Worm (Caenorhabditis elegans) whole organism, L3 larva: ENCODE measurements around the gene F59A2.5.

Experiments used
- R02D3.7 ChIP-seq: fragments of 150-350 bp; optimal IDR thresholded peaks from 2 replicates; lab custom pipeline; 2014; ENCODE audit warnings: missing biosample characterization, missing genetic modification characterization
- ZK546.5 ChIP-seq: sonication (generic microtip); optimal IDR thresholded peaks from 2 replicates; lab custom pipeline; 2017; ENCODE audit warnings: missing biosample characterization, missing genetic modification characterization
- aly-2 ChIP-seq: fragments of 150-350 bp; optimal IDR thresholded peaks from 2 replicates; lab custom pipeline; 2014; ENCODE audit warnings: missing biosample characterization, missing genetic modification characterization
- ama-1 ChIP-seq: fragments of 150-350 bp; optimal IDR thresholded peaks from 2 replicates; lab custom pipeline; 2018
- ceh-82 ChIP-seq: fragments of 150-350 bp; optimal IDR thresholded peaks from 2 replicates; lab custom pipeline; 2014; ENCODE audit warnings: missing biosample characterization, missing genetic modification characterization
- ceh-9 ChIP-seq: sonication (generic microtip); optimal IDR thresholded peaks from 2 replicates; lab custom pipeline; 2018; ENCODE audit warnings: missing biosample characterization, missing genetic modification characterization
- egl-27 ChIP-seq: sonication (generic microtip); optimal IDR thresholded peaks from 4 replicates; lab custom pipeline; 2017; ENCODE audit warnings: missing biosample characterization, missing genetic modification reagents, missing genetic modification characterization
- egl-5 ChIP-seq: fragments of 150-350 bp; optimal IDR thresholded peaks from 2 replicates; lab custom pipeline; 2017; ENCODE audit warnings: missing biosample characterization, missing genetic modification reagents, missing genetic modification characterization, inconsistent platforms
- elt-1 ChIP-seq: fragments of 150-350 bp; optimal IDR thresholded peaks from 2 replicates; lab custom pipeline; 2014; ENCODE audit warnings: missing biosample characterization, missing genetic modification characterization
- elt-2 ChIP-seq: sonication (generic microtip); optimal IDR thresholded peaks from 2 replicates; lab custom pipeline; 2016; ENCODE audit warnings: missing genetic modification reagents, mild to moderate bottlenecking, missing genetic modification characterization, missing compliant biosample characterization
- elt-3 ChIP-seq, 3 experiments: fragments of 150-350 bp in 1 of 3; sonication (generic microtip) in 2 of 3; optimal IDR thresholded peaks; 2 replicates in 2 of 3; 4 replicates in 1 of 3; lab custom pipeline; 2014 to 2017; ENCODE audit warnings: missing biosample characterization in 3 of 3, missing genetic modification characterization in 3 of 3
- eor-1 ChIP-seq, 2 experiments: fragments of 150-350 bp; optimal IDR thresholded peaks; 2 replicates each; lab custom pipeline; 2014 to 2018; ENCODE audit warnings: missing biosample characterization in 2 of 2, missing genetic modification characterization in 2 of 2
- fkh-10 ChIP-seq: sonication (generic microtip); optimal IDR thresholded peaks from 2 replicates; lab custom pipeline; 2017; ENCODE audit warnings: missing biosample characterization, missing genetic modification reagents, missing genetic modification characterization
- fkh-2 ChIP-seq: fragments of 150-350 bp; optimal IDR thresholded peaks from 2 replicates; lab custom pipeline; 2014; ENCODE audit warnings: missing biosample characterization, missing genetic modification reagents, missing genetic modification characterization
- fos-1 ChIP-seq: fragments of 150-350 bp; optimal IDR thresholded peaks from 2 replicates; lab custom pipeline; 2014; ENCODE audit warnings: missing biosample characterization, missing genetic modification characterization
- jun-1 ChIP-seq: fragments of 150-350 bp; optimal IDR thresholded peaks from 2 replicates; lab custom pipeline; 2014; ENCODE audit warnings: missing biosample characterization, missing genetic modification reagents, missing genetic modification characterization
- lin-39 ChIP-seq: fragments of 150-350 bp; optimal IDR thresholded peaks from 2 replicates; lab custom pipeline; 2018; ENCODE audit warnings: missing biosample characterization, missing genetic modification reagents, missing genetic modification characterization
- lsy-12 ChIP-seq: sonication (generic microtip); optimal IDR thresholded peaks from 2 replicates; lab custom pipeline; 2016; ENCODE audit warnings: mild to moderate bottlenecking, missing genetic modification characterization, missing compliant biosample characterization
- mdl-1 ChIP-seq: fragments of 150-350 bp; optimal IDR thresholded peaks from 2 replicates; lab custom pipeline; 2014; ENCODE audit warnings: missing biosample characterization, missing genetic modification characterization
- mml-1 ChIP-seq: fragments of 150-350 bp; sonication (generic microtip); optimal IDR thresholded peaks from 3 replicates; lab custom pipeline; 2014; ENCODE audit warnings: missing biosample characterization, missing genetic modification characterization
- nfya-1 ChIP-seq: sonication (generic microtip); optimal IDR thresholded peaks from 2 replicates; lab custom pipeline; 2017; ENCODE audit warnings: missing genetic modification characterization, mild to moderate bottlenecking, missing compliant biosample characterization, antibody characterized with exemption, moderate library complexity; ENCODE audit not compliant: insufficient read depth
- nhr-11 ChIP-seq: fragments of 150-350 bp; optimal IDR thresholded peaks from 2 replicates; lab custom pipeline; 2014; ENCODE audit warnings: missing biosample characterization, missing genetic modification characterization
- nhr-12 ChIP-seq: fragments of 150-350 bp; optimal IDR thresholded peaks from 2 replicates; lab custom pipeline; 2014; ENCODE audit warnings: missing biosample characterization, missing genetic modification characterization
- nhr-23 ChIP-seq: fragments of 150-350 bp; optimal IDR thresholded peaks from 2 replicates; lab custom pipeline; 2014; ENCODE audit warnings: missing biosample characterization, missing genetic modification reagents, missing genetic modification characterization
- nhr-237 ChIP-seq: fragments of 150-350 bp; optimal IDR thresholded peaks from 2 replicates; lab custom pipeline; 2014; ENCODE audit warnings: missing biosample characterization, missing genetic modification characterization
- nhr-25 ChIP-seq: sonication (generic microtip); optimal IDR thresholded peaks from 2 replicates; lab custom pipeline; 2017; ENCODE audit warnings: missing biosample characterization, missing genetic modification characterization
- nhr-76 ChIP-seq: fragments of 150-350 bp; sonication (generic microtip); optimal IDR thresholded peaks from 5 replicates; lab custom pipeline; 2014; ENCODE audit warnings: missing biosample characterization, missing genetic modification characterization
- pha-4 ChIP-seq: fragments of 150-350 bp; optimal IDR thresholded peaks from 2 replicates; lab custom pipeline; 2014; ENCODE audit warnings: missing biosample characterization, missing genetic modification reagents, missing genetic modification characterization
- sea-2 ChIP-seq: fragments of 150-350 bp; sonication (generic microtip); optimal IDR thresholded peaks from 4 replicates; lab custom pipeline; 2014; ENCODE audit warnings: missing biosample characterization, missing genetic modification reagents, missing genetic modification characterization
- skn-1 ChIP-seq: fragments of 150-350 bp; optimal IDR thresholded peaks from 2 replicates; lab custom pipeline; 2014; ENCODE audit warnings: missing biosample characterization, missing genetic modification characterization
- snpc-4 ChIP-seq: fragments of 150-350 bp; optimal IDR thresholded peaks from 2 replicates; lab custom pipeline; 2014; ENCODE audit warnings: missing biosample characterization, missing genetic modification characterization
- tbx-2 ChIP-seq: sonication (generic microtip); optimal IDR thresholded peaks from 2 replicates; lab custom pipeline; 2016; ENCODE audit warnings: mild to moderate bottlenecking, missing genetic modification characterization, missing compliant biosample characterization
- unc-39 ChIP-seq: sonication (generic microtip); optimal IDR thresholded peaks from 4 replicates; lab custom pipeline; 2017; ENCODE audit warnings: missing biosample characterization, missing genetic modification characterization
- unc-62 ChIP-seq: fragments of 150-350 bp; sonication (generic microtip); optimal IDR thresholded peaks from 4 replicates; lab custom pipeline; 2014; ENCODE audit warnings: missing biosample characterization, missing genetic modification reagents, missing genetic modification characterization
- zag-1 ChIP-seq: fragments of 150-350 bp; optimal IDR thresholded peaks from 2 replicates; lab custom pipeline; 2014; ENCODE audit warnings: missing biosample characterization, missing genetic modification characterization

The F59A2.5 gene

DNA sequence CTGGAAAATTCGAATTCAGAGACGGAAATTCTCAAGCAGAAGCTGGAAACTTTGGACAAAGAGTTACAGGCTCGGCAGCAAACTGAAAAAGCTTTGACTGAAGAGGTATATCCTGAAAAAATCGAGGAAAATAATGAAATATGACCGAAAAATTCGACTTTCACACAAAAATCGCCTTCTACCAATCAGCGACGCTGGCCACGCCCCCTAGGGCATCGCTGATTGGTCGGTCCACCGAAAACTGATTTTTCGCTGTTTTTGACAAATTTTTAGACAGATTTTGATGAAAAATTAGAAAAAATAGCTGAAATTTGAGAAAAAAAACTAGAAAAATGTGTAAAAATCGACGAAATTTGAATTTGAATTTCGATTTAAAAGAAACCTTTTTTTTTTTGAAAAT lies 14.2 kb downstream of the F59A2.5 start:
- no peak for TF ChIP-seq nhr-237
- no peak for TF ChIP-seq lsy-12
- TF ChIP-seq nfya-1 (tag; lab: Kevin White, UChicago), result peak; percentile 97
- TF ChIP-seq mdl-1 (tag; lab: Kevin White, UChicago), result no peak
- TF ChIP-seq egl-5 (tag; lab: Kevin White, UChicago), result no peak

DNA sequence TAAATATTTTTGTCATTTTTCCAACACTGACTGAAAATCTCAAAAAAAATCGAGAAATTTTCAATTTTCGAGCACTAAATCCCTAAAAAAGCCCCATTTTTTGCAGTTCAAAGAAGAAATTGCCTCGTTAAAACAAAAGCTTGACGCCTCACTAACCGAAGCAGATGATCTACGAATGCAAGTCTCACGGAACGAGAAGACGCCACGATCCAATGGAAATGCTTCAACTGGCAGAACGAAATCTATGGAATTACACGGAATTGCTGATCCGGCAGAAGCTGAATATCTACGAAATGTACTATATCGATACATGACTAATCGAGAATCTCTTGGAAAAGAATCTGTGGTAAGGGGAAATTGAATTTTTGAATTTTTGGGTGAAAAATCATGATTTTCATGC lies 19.3 kb downstream of the F59A2.5 start:
- TF ChIP-seq egl-5 (tag; lab: Kevin White, UChicago) (no peak), unc-39 (no peak), pha-4 (no peak), aly-2 (no peak), ceh-82 (tag; lab: Kevin White, UChicago) (no peak), snpc-4 (tag; lab: Kevin White, UChicago) (no peak), zag-1 (tag; lab: Kevin White, UChicago) (no peak)

- TF ChIP-seq nhr-25 (tag; lab: Kevin White, UChicago) (no peak), fkh-2 (tag; lab: Kevin White, UChicago) (no peak), ZK546.5 (tag; lab: Kevin White, UChicago) (no peak), mml-1 (tag; lab: Kevin White, UChicago) (no peak), elt-3 (tag; optimal IDR thresholded peaks at IDR 0.05; lab: Kevin White, UChicago) (no peak), skn-1 (tag; lab: Kevin White, UChicago) (no peak), nhr-11 (tag; lab: Kevin White, UChicago) (no peak), unc-39 (no peak), fos-1 (tag; lab: Kevin White, UChicago) (no peak), ceh-82 (tag; lab: Kevin White, UChicago) (no peak), nhr-76 (tag; lab: Kevin White, UChicago) (no peak)
Measured at ce11 chrIII:3425438-3425837, 20.8 kb downstream of the F59A2.5 start, which contains the start of gene metl-18. Gene metl-18 (plus strand): TSS chrIII:3425738.

- no peak for TF ChIP-seq tbx-2 (tag; lab: Kevin White, UChicago)
- TF ChIP-seq eor-1 (tag; optimal IDR thresholded peaks at IDR 0.05; lab: Kevin White, UChicago), result no peak
- peak; percentile 12 for TF ChIP-seq nfya-1 (tag; lab: Kevin White, UChicago)
- TF ChIP-seq lsy-12, result no peak
- TF ChIP-seq elt-2 (tag; lab: Kevin White, UChicago), result peak; percentile 2
- no peak for TF ChIP-seq elt-1
- TF ChIP-seq lin-39 (tag; lab: Kevin White, UChicago), result no peak
- no peak for TF ChIP-seq snpc-4 (tag; lab: Kevin White, UChicago)
Measured at ce11 chrIII:3426741-3427140, 22.1 kb downstream of the F59A2.5 start.

DNA sequence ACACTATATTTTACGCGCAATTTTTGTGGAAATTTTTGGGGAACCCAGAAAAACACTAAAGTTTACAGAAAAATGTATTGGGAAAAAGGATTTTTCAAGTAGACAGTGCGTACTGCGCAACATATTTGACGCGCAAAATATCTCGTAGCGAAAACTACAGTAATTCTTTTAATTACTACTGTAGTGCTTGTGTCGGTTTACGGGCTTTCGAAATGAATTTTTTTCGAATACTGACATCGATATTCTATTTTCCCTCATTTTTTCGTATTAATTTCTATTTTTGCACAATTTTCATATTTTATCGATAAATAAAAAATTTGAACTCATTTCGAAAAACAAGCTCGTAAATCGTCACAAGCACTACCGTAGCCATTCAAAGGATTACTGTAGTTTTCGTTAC lies 23.9 kb downstream of the F59A2.5 start:
- TF ChIP-seq nfya-1 (tag; lab: Kevin White, UChicago) (no peak), skn-1 (tag; lab: Kevin White, UChicago) (no peak), egl-27 (tag; lab: Kevin White, UChicago) (no peak), R02D3.7 (tag; lab: Kevin White, UChicago) (no peak), tbx-2 (tag; lab: Kevin White, UChicago) (no peak), jun-1 (tag; lab: Kevin White, UChicago) (no peak), eor-1 (tag; optimal IDR thresholded peaks at IDR 0.05; lab: Kevin White, UChicago) (no peak), ZK546.5 (tag; lab: Kevin White, UChicago) (no peak), fkh-10 (GFP tag; lab: Kevin White, UChicago) (no peak), sea-2 (no peak), unc-62 (no peak), nhr-12 (tag; lab: Kevin White, UChicago) (no peak), lsy-12 (no peak), elt-2 (tag; lab: Kevin White, UChicago) (no peak), nhr-23 (tag; lab: Kevin White, UChicago) (no peak), mdl-1 (tag; lab: Kevin White, UChicago) (no peak), ama-1 (lab: Kevin White, UChicago) (no peak), snpc-4 (tag; lab: Kevin White, UChicago) (no peak), egl-5 (tag; lab: Kevin White, UChicago) (no peak), ceh-9 (tag; lab: Kevin White, UChicago) (no peak)
